Fruit fly (Drosophila melanogaster) Kc167 (cell line): ENCODE data around the gene PGAP1.

Source experiments
- Sin3A ChIP-seq: fragments of >200 bp; optimal IDR thresholded peaks from 2 replicates; lab custom pipeline; 2018; ENCODE audit warnings: missing external identifiers
- h ChIP-seq: fragments of >200 bp; optimal IDR thresholded peaks from 3 replicates; lab custom pipeline; 2018; ENCODE audit warnings: missing external identifiers
- insv ChIP-seq: fragments of >200 bp; optimal IDR thresholded peaks from 3 replicates; lab custom pipeline; 2018; ENCODE audit warnings: missing external identifiers

dm6 chrX:5724151-5724699 lies 35.0 kb upstream of the PGAP1 start:
- TF ChIP-seq h (lab: Kevin White, UChicago) = no peak
- TF ChIP-seq Sin3A (lab: Kevin White, UChicago) = no peak
- TF ChIP-seq insv (lab: Kevin White, UChicago) = no peak
